Worm (Caenorhabditis elegans) whole organism, L4 larva: ENCODE data around the gene saeg-1.

Source experiments
- F26F4.8 ChIP-seq: fragments of 200-800 bp; sonication (Bioruptor generic); conservative IDR thresholded peaks from 2 replicates; pipeline ENCODE4 v1.3.6; 2022; ENCODE audit warnings: missing genetic modification characterization, missing compliant biosample characterization
- F49E8.2 ChIP-seq: sonication (generic microtip); optimal IDR thresholded peaks from 2 replicates; lab custom pipeline; 2016; ENCODE audit warnings: missing compliant biosample characterization, mild to moderate bottlenecking, missing genetic modification characterization, borderline replicate concordance
- Y105C5A.15 ChIP-seq: fragments of 200-800 bp; sonication (Bioruptor generic); IDR thresholded peaks from 2 replicates; pipeline ENCODE4 v1.3.6; 2022; ENCODE audit warnings: missing genetic modification characterization, missing compliant biosample characterization
- Y48G9A.11 ChIP-seq: fragments of 200-800 bp; sonication (Bioruptor generic); IDR thresholded peaks from 2 replicates; pipeline ENCODE4 v1.3.6; 2022; ENCODE audit warnings: missing genetic modification reagents, missing genetic modification characterization, missing compliant biosample characterization
- aha-1 ChIP-seq: fragments of 150-350 bp; peaks from one replicate; lab custom pipeline; 2014; ENCODE audit warnings: missing biosample characterization, missing genetic modification characterization
- ama-1 ChIP-seq: fragments of 150-350 bp; optimal IDR thresholded peaks from 2 replicates; lab custom pipeline; 2014; ENCODE audit warnings: inconsistent platforms, mixed read lengths
- arid-1 ChIP-seq: fragments of 200-800 bp; sonication (Bioruptor generic); conservative IDR thresholded peaks from 2 replicates; pipeline ENCODE4 v1.3.6; 2022; ENCODE audit warnings: missing genetic modification reagents, missing genetic modification characterization, missing compliant biosample characterization
- attf-4 ChIP-seq: sonication (generic microtip); optimal IDR thresholded peaks from 3 replicates; lab custom pipeline; 2017; ENCODE audit warnings: missing biosample characterization, missing genetic modification characterization
- ceh-82 ChIP-seq: sonication (generic microtip); optimal IDR thresholded peaks from 2 replicates; lab custom pipeline; 2017; ENCODE audit warnings: missing biosample characterization, missing genetic modification characterization
- cey-2 ChIP-seq: sonication (generic microtip); optimal IDR thresholded peaks from 3 replicates; lab custom pipeline; 2017; ENCODE audit warnings: missing genetic modification characterization, mild to moderate bottlenecking, missing compliant biosample characterization, antibody characterized with exemption, borderline replicate concordance; ENCODE audit not compliant: insufficient read depth
- daf-12 ChIP-seq: fragments of 150-350 bp; optimal IDR thresholded peaks from 2 replicates; lab custom pipeline; 2014; ENCODE audit warnings: missing biosample characterization, missing genetic modification reagents, missing genetic modification characterization
- daf-8 ChIP-seq: fragments of 200-800 bp; sonication (Bioruptor generic); IDR thresholded peaks from 2 replicates; pipeline ENCODE4 v1.3.6; 2022; ENCODE audit warnings: missing genetic modification characterization, missing compliant biosample characterization
- dmd-8 ChIP-seq: fragments of 200-800 bp; sonication (Bioruptor generic); IDR thresholded peaks from 2 replicates; pipeline ENCODE4 v1.3.6; 2022; ENCODE audit warnings: missing genetic modification characterization, missing compliant biosample characterization
- duxl-1 ChIP-seq: sonication (generic microtip); optimal IDR thresholded peaks from 2 replicates; lab custom pipeline; 2016; ENCODE audit warnings: mild to moderate bottlenecking, missing genetic modification characterization, moderate library complexity, missing compliant biosample characterization; ENCODE audit not compliant: poor library complexity
- dve-1 ChIP-seq: sonication (generic microtip); optimal IDR thresholded peaks from 2 replicates; lab custom pipeline; 2017; ENCODE audit warnings: antibody characterized with exemption, mild to moderate bottlenecking, missing genetic modification characterization, missing compliant biosample characterization; ENCODE audit not compliant: insufficient read depth
- hlh-11 ChIP-seq: fragments of 200-800 bp; sonication (Bioruptor generic); optimal IDR thresholded peaks from 2 replicates; lab custom pipeline; 2018; ENCODE audit warnings: mild to moderate bottlenecking, missing genetic modification characterization, missing compliant biosample characterization
- hlh-30 ChIP-seq: sonication (generic microtip); optimal IDR thresholded peaks from 2 replicates; lab custom pipeline; 2017; ENCODE audit warnings: antibody characterized with exemption, mild to moderate bottlenecking, missing genetic modification characterization, missing compliant biosample characterization; ENCODE audit not compliant: insufficient read depth
- lin-13 ChIP-seq: fragments of 150-350 bp; optimal IDR thresholded peaks from 2 replicates; lab custom pipeline; 2014; ENCODE audit warnings: missing biosample characterization, missing genetic modification reagents, missing genetic modification characterization
- lin-15B ChIP-seq: fragments of 150-350 bp; sonication (generic microtip); optimal IDR thresholded peaks from 3 replicates; lab custom pipeline; 2014; ENCODE audit warnings: missing biosample characterization, missing genetic modification characterization
- lin-29 ChIP-seq: fragments of 200-800 bp; sonication (Bioruptor generic); IDR thresholded peaks from 2 replicates; pipeline ENCODE4 v1.3.6; 2022; ENCODE audit warnings: missing genetic modification reagents, missing genetic modification characterization, missing compliant biosample characterization
- lin-38 ChIP-seq: fragments of 200-800 bp; sonication (Bioruptor generic); IDR thresholded peaks from 2 replicates; pipeline ENCODE4 v1.3.6; 2022; ENCODE audit warnings: missing genetic modification reagents, missing genetic modification characterization, missing compliant biosample characterization
- lir-3 ChIP-seq: sonication (generic microtip); optimal IDR thresholded peaks from 2 replicates; lab custom pipeline; 2016; ENCODE audit warnings: mild to moderate bottlenecking, missing genetic modification characterization, missing compliant biosample characterization
- lsy-2 ChIP-seq, 2 experiments: fragments of 150-350 bp in 1 of 2; sonication (generic microtip) in 1 of 2; optimal IDR thresholded peaks; 2 replicates each; lab custom pipeline; 2014 to 2017; ENCODE audit warnings: missing biosample characterization in 2 of 2, missing genetic modification characterization in 2 of 2
- madf-5 ChIP-seq, 2 experiments: fragments of 200-800 bp; sonication (Bioruptor generic); IDR thresholded peaks; 2 replicates each; pipeline ENCODE4 v1.3.6; 2022; ENCODE audit warnings: missing compliant biosample characterization in 2 of 2, missing genetic modification characterization in 2 of 2
- mdt-29 ChIP-seq: fragments of 200-800 bp; sonication (Bioruptor generic); IDR thresholded peaks from 2 replicates; pipeline ENCODE4 v1.3.6; 2022; ENCODE audit warnings: missing genetic modification reagents, missing genetic modification characterization, missing compliant biosample characterization
- mes-2 ChIP-seq: sonication (generic microtip); optimal IDR thresholded peaks from 2 replicates; lab custom pipeline; 2016; ENCODE audit warnings: missing genotype, mild to moderate bottlenecking, missing genetic modification characterization, missing compliant biosample characterization; ENCODE audit not compliant: poor library complexity, severe bottlenecking
- nhr-10 ChIP-seq: fragments of 150-350 bp; optimal IDR thresholded peaks from 2 replicates; lab custom pipeline; 2014; ENCODE audit warnings: missing biosample characterization, missing genetic modification characterization
- nhr-102 ChIP-seq: sonication (generic microtip); optimal IDR thresholded peaks from 2 replicates; lab custom pipeline; 2016; ENCODE audit warnings: mild to moderate bottlenecking, missing genetic modification characterization, moderate library complexity, missing compliant biosample characterization
- nhr-11 ChIP-seq: fragments of 150-350 bp; optimal IDR thresholded peaks from 2 replicates; lab custom pipeline; 2014; ENCODE audit warnings: missing biosample characterization, missing genetic modification characterization
- nhr-111 ChIP-seq: fragments of 200-800 bp; sonication (Bioruptor generic); optimal IDR thresholded peaks from 2 replicates; lab custom pipeline; 2018; ENCODE audit warnings: mild to moderate bottlenecking, missing genetic modification characterization, missing compliant biosample characterization
- nhr-237 ChIP-seq: sonication (generic microtip); optimal IDR thresholded peaks from 2 replicates; lab custom pipeline; 2017; ENCODE audit warnings: missing biosample characterization, missing genetic modification characterization
- nhr-25 ChIP-seq: sonication (generic microtip); optimal IDR thresholded peaks from 2 replicates; lab custom pipeline; 2017; ENCODE audit warnings: missing genetic modification characterization, mild to moderate bottlenecking, missing compliant biosample characterization, antibody characterized with exemption, moderate library complexity, borderline replicate concordance; ENCODE audit not compliant: insufficient read depth
- nhr-41 ChIP-seq: fragments of 200-800 bp; sonication (Bioruptor generic); IDR thresholded peaks from 2 replicates; pipeline ENCODE4 v1.3.6; 2022; ENCODE audit warnings: missing genetic modification reagents, missing genetic modification characterization, missing compliant biosample characterization
- nhr-48 ChIP-seq: sonication (generic microtip); optimal IDR thresholded peaks from 2 replicates; lab custom pipeline; 2016; ENCODE audit warnings: mild to moderate bottlenecking, missing genetic modification characterization, missing compliant biosample characterization
- nhr-6 ChIP-seq: fragments of 150-350 bp; optimal IDR thresholded peaks from 2 replicates; lab custom pipeline; 2014; ENCODE audit warnings: missing biosample characterization, missing genetic modification characterization
- pha-4 ChIP-seq, 2 experiments: fragments of 150-350 bp in 1 of 2; fragments of 200-800 bp in 1 of 2; sonication (Bioruptor generic) in 1 of 2; IDR thresholded peaks in 1 of 2; optimal IDR thresholded peaks in 1 of 2; 2 replicates each; pipeline versions ENCODE4 v1.3.6 to Lab custom; 2014 to 2022; ENCODE audit warnings: missing genetic modification characterization in 2 of 2, missing genetic modification reagents in 2 of 2, missing biosample characterization in 1 of 2, missing compliant biosample characterization in 1 of 2
- saeg-2 ChIP-seq: fragments of 200-800 bp; sonication (Bioruptor generic); IDR thresholded peaks from 2 replicates; pipeline ENCODE4 v1.3.6; 2022; ENCODE audit warnings: missing genetic modification reagents, missing genetic modification characterization, missing compliant biosample characterization
- sdz-12 ChIP-seq: fragments of 200-800 bp; sonication (Bioruptor generic); optimal IDR thresholded peaks from 2 replicates; lab custom pipeline; 2018; ENCODE audit warnings: mild to moderate bottlenecking, missing genetic modification characterization, missing compliant biosample characterization
- set-16 ChIP-seq: fragments of 200-800 bp; sonication (Bioruptor generic); IDR thresholded peaks from 2 replicates; pipeline ENCODE4 v1.3.6; 2022; ENCODE audit warnings: missing genetic modification reagents, missing genetic modification characterization, missing compliant biosample characterization
- spr-3 ChIP-seq: fragments of 200-800 bp; sonication (Bioruptor generic); optimal IDR thresholded peaks from 2 replicates; lab custom pipeline; 2018; ENCODE audit warnings: mild to moderate bottlenecking, missing genetic modification characterization, missing compliant biosample characterization
- unc-130 ChIP-seq: sonication (generic microtip); optimal IDR thresholded peaks from 2 replicates; lab custom pipeline; 2016; ENCODE audit warnings: missing genetic modification reagents, missing genetic modification characterization, missing compliant biosample characterization
- unc-39 ChIP-seq: sonication (generic microtip); optimal IDR thresholded peaks from 2 replicates; lab custom pipeline; 2017; ENCODE audit warnings: missing biosample characterization, missing genetic modification characterization
- unc-62 ChIP-seq, 3 experiments: fragments of 150-350 bp in 1 of 3; sonication (generic microtip); optimal IDR thresholded peaks in 2 of 3; peaks in 1 of 3; 1 replicate in 1 of 3; 2 replicates in 2 of 3; lab custom pipeline; 2014 to 2017; ENCODE audit warnings: missing biosample characterization in 3 of 3, missing genetic modification characterization in 3 of 3, missing genetic modification reagents in 3 of 3, missing genotype in 1 of 3
- vab-7 ChIP-seq: fragments of 200-800 bp; sonication (Bioruptor generic); IDR thresholded peaks from 2 replicates; pipeline ENCODE4 v1.3.6; 2022; ENCODE audit warnings: missing genetic modification reagents, missing genetic modification characterization, missing compliant biosample characterization
- zag-1 ChIP-seq: fragments of 150-350 bp; optimal IDR thresholded peaks from 2 replicates; lab custom pipeline; 2014; ENCODE audit warnings: missing biosample characterization, missing genetic modification characterization
- zfp-3 ChIP-seq: fragments of 200-800 bp; sonication (Bioruptor generic); conservative IDR thresholded peaks from 2 replicates; pipeline ENCODE4 v1.3.6; 2022; ENCODE audit warnings: missing genetic modification reagents, missing genetic modification characterization, missing compliant biosample characterization
- zip-11 ChIP-seq: fragments of 200-800 bp; sonication (Bioruptor generic); IDR thresholded peaks from 2 replicates; pipeline ENCODE4 v1.3.6; 2022; ENCODE audit warnings: missing genetic modification characterization, missing compliant biosample characterization
- zip-2 ChIP-seq: fragments of 150-350 bp; optimal IDR thresholded peaks from 2 replicates; lab custom pipeline; 2014; ENCODE audit warnings: missing biosample characterization, missing genetic modification characterization
- ztf-11 ChIP-seq: fragments of 150-350 bp; optimal IDR thresholded peaks from 2 replicates; lab custom pipeline; 2014; ENCODE audit warnings: missing biosample characterization, missing genetic modification characterization

saeg-1 gene

DNA sequence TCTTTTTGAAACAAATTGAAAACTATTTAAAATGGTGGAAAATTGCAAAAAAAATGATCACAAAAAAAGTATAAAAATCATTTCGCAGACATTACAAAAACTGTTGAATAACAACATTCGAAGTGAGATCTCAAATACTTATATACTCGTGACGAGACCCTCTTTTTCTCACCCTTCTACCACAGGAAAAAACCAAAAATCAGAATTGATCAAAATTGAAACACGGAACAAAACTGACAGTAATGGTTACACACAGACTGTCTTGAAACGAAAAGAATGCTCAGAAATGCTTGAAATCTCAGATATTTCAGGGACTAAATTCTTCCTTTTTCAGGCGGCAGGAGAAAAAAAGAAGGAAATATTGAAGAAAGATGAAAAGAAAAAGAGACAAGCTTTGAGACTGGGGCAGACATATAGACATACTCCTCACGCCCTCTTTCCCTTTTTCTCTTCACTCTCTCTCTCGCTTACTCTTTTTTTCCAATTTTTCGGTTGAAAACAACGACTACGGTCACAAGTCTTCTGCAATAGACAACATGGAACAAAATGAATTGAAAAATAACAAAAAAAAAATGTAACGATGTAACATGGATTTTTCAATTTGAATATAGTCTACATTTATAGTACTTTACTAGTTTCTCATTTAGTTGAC lies 3.8 kb downstream of the saeg-1 start (continued):
- TF ChIP-seq lsy-2 (tag; optimal IDR thresholded peaks at IDR 0.05; lab: Kevin White, UChicago): peak in 1 of 2 experiments; percentile 45
- no peak for TF ChIP-seq nhr-25 (tag; lab: Kevin White, UChicago)
- no peak for TF ChIP-seq arid-1 (GFP tag; lab: Robert Waterston, UW)
- no peak for TF ChIP-seq duxl-1 (tag; lab: Kevin White, UChicago)
- no peak for TF ChIP-seq F49E8.2 (tag; lab: Kevin White, UChicago)
- no peak for TF ChIP-seq mes-2 (tag; lab: Kevin White, UChicago)
- no peak for TF ChIP-seq zfp-3 (GFP tag; lab: Robert Waterston, UW)
- no peak for TF ChIP-seq Y105C5A.15 (GFP tag; lab: Robert Waterston, UW)
- TF ChIP-seq set-16 (GFP tag; lab: Robert Waterston, UW): no peak
- TF ChIP-seq zip-2 (tag; lab: Kevin White, UChicago): no peak
- TF ChIP-seq dve-1 (tag; lab: Kevin White, UChicago): no peak
- no peak for TF ChIP-seq nhr-6 (tag; lab: Kevin White, UChicago)
- no peak for TF ChIP-seq unc-39 (tag; lab: Kevin White, UChicago)
- no peak for TF ChIP-seq madf-5 (GFP tag; IDR thresholded peaks at IDR 0.05; lab: Robert Waterston, UW)
- TF ChIP-seq nhr-102: no peak
- no peak for TF ChIP-seq saeg-2 (GFP tag; lab: Robert Waterston, UW)
- no peak for TF ChIP-seq sdz-12 (GFP tag; lab: Kevin White, UChicago)
- no peak for TF ChIP-seq pha-4 (GFP tag; IDR thresholded peaks at IDR 0.05; lab: Robert Waterston, UW)
- no peak for TF ChIP-seq pha-4 (tag; optimal IDR thresholded peaks at IDR 0.05; lab: Kevin White, UChicago)
- TF ChIP-seq hlh-30 (tag; lab: Kevin White, UChicago): peak; percentile 75
- no peak for TF ChIP-seq daf-12 (tag; lab: Kevin White, UChicago)
- TF ChIP-seq lin-15B (tag; lab: Kevin White, UChicago): no peak
- no peak for TF ChIP-seq lin-13 (GFP tag; lab: Kevin White, UChicago)
- no peak for TF ChIP-seq daf-8 (GFP tag; lab: Robert Waterston, UW)
- TF ChIP-seq attf-4 (tag; lab: Kevin White, UChicago): no peak
- TF ChIP-seq nhr-10 (tag; lab: Kevin White, UChicago): no peak
- TF ChIP-seq nhr-11: peak; percentile 15
- TF ChIP-seq ama-1 (lab: Kevin White, UChicago): peak; percentile 25
- no peak for TF ChIP-seq F26F4.8 (GFP tag; lab: Robert Waterston, UW)
- TF ChIP-seq cey-2 (tag; lab: Kevin White, UChicago): no peak
- TF ChIP-seq lin-38: no peak
- peak in 1 of 2 experiments; percentile 87 for TF ChIP-seq unc-62 (GFP tag; optimal IDR thresholded peaks at IDR 0.05 in 1 of 2; lab: Kevin White, UChicago)
- TF ChIP-seq unc-62 (tag; optimal IDR thresholded peaks at IDR 0.05; lab: Kevin White, UChicago): no peak
- TF ChIP-seq spr-3 (GFP tag; lab: Kevin White, UChicago): no peak
- no peak for TF ChIP-seq ztf-11
- no peak for TF ChIP-seq nhr-237 (tag; lab: Kevin White, UChicago)
- TF ChIP-seq nhr-41 (GFP tag; lab: Robert Waterston, UW): no peak
- TF ChIP-seq lir-3: no peak
- no peak for TF ChIP-seq ceh-82 (tag; lab: Kevin White, UChicago)
- no peak for TF ChIP-seq Y48G9A.11 (GFP tag; lab: Robert Waterston, UW)
- TF ChIP-seq mdt-29: no peak
- TF ChIP-seq zag-1: no peak
- TF ChIP-seq hlh-11 (tag; lab: Kevin White, UChicago): peak; percentile 42
- no peak for TF ChIP-seq zip-11 (GFP tag; lab: Robert Waterston, UW)
- TF ChIP-seq nhr-111 (GFP tag; lab: Kevin White, UChicago): no peak
- TF ChIP-seq dmd-8 (GFP tag; lab: Robert Waterston, UW): no peak
- no peak for TF ChIP-seq vab-7 (GFP tag; lab: Robert Waterston, UW)
- TF ChIP-seq nhr-48: no peak
- TF ChIP-seq unc-130 (GFP tag; lab: Kevin White, UChicago): no peak
- TF ChIP-seq lin-29: no peak
- peak; percentile 13 for TF ChIP-seq aha-1
